Worm (Caenorhabditis elegans): Measurements from ENCODE around the gene sdz-1.

Gene sdz-1

DNA sequence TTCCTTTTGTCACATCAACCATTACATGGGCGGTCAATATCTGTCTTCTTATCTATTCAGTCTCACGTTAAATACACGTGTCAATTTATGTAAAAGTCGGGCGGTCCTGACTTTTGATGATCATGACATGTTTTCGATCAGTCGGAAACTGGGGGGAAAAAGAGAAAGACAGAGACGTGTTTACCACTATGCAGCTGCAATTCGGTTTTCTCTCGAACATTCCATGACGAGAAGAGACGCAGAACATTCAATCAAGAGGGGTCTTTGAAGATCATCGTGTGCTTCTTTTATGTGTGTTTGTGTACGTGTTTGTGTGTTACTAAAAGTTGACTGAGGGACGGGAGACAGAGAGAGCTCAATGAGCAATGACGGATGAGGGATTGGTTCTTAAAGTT, 41.8 kb downstream of the sdz-1 start:
- TF ChIP-seq unc-39 (tag; optimal IDR thresholded peaks at IDR 0.05) (no peak), nhr-12 (tag; optimal IDR thresholded peaks at IDR 0.05) (no peak), ceh-9 (tag; optimal IDR thresholded peaks at IDR 0.05) (no peak), ztf-4 (tag; optimal IDR thresholded peaks at IDR 0.05) (peak; percentile 66), nhr-67 (tag; optimal IDR thresholded peaks at IDR 0.05) (no peak), egl-5 (tag; optimal IDR thresholded peaks at IDR 0.05) (peak; percentile 99), aly-2 (tag; optimal IDR thresholded peaks at IDR 0.05) (no peak), ZK546.5 (tag; optimal IDR thresholded peaks at IDR 0.05) (no peak), elt-1 (tag; optimal IDR thresholded peaks at IDR 0.05) (peak; percentile 85), pqm-1 (tag; optimal IDR thresholded peaks at IDR 0.05) (peak; percentile 82), pha-4 (tag; optimal IDR thresholded peaks at IDR 0.05) (peak; percentile 98), ceh-82 (tag; optimal IDR thresholded peaks at IDR 0.05) (no peak), nhr-77 (tag; optimal IDR thresholded peaks at IDR 0.05) (no peak), nhr-43 (tag; optimal IDR thresholded peaks at IDR 0.05; ENCODE audit: poor library complexity, severe bottlenecking) (peak; percentile 93), ama-1 (optimal IDR thresholded peaks at IDR 0.05) (peak; percentile 90), hmg-11 (tag; optimal IDR thresholded peaks at IDR 0.05) (peak; percentile 37), nhr-25 (tag; optimal IDR thresholded peaks at IDR 0.05) (peak; percentile 92), egl-27 (tag; optimal IDR thresholded peaks at IDR 0.05) (peak; percentile 58), ceh-28 (tag; optimal IDR thresholded peaks at IDR 0.05) (peak; percentile 79), lin-15B (tag; optimal IDR thresholded peaks at IDR 0.05) (peak; percentile 52), sea-2 (GFP tag; optimal IDR thresholded peaks at IDR 0.05) (no peak), ztf-11 (tag; optimal IDR thresholded peaks at IDR 0.05) (no peak), eor-1 (tag; optimal IDR thresholded peaks at IDR 0.05) (peak in 1 of 2 experiments; percentile 32), nhr-11 (tag; optimal IDR thresholded peaks at IDR 0.05) (peak; percentile 78), zag-1 (tag; optimal IDR thresholded peaks at IDR 0.05) (no peak), nhr-76 (tag; optimal IDR thresholded peaks at IDR 0.05) (peak; percentile 46), elt-3 (tag; optimal IDR thresholded peaks at IDR 0.05) (peak in 1 of 3 experiments; percentile 90), fos-1 (tag; optimal IDR thresholded peaks at IDR 0.05) (no peak), unc-62 (GFP tag; optimal IDR thresholded peaks at IDR 0.05) (peak; percentile 84), R02D3.7 (tag; optimal IDR thresholded peaks at IDR 0.05) (peak; percentile 33), nfya-1 (tag; optimal IDR thresholded peaks at IDR 0.05; ENCODE audit: insufficient read depth) (peak; percentile 85), skn-1 (tag; optimal IDR thresholded peaks at IDR 0.05) (peak; percentile 80), mml-1 (tag; optimal IDR thresholded peaks at IDR 0.05) (peak; percentile 79), lsy-12 (tag; optimal IDR thresholded peaks at IDR 0.05) (peak; percentile 89), nhr-23 (tag; optimal IDR thresholded peaks at IDR 0.05) (peak; percentile 96), jun-1 (tag; optimal IDR thresholded peaks at IDR 0.05) (peak; percentile 89), fkh-10 (GFP tag; optimal IDR thresholded peaks at IDR 0.05) (no peak), mdl-1 (tag; optimal IDR thresholded peaks at IDR 0.05) (peak; percentile 78), lin-39 (tag; optimal IDR thresholded peaks at IDR 0.05) (peak; percentile 88), snpc-4 (tag; optimal IDR thresholded peaks at IDR 0.05) (peak; percentile 74), tbx-2 (tag; optimal IDR thresholded peaks at IDR 0.05) (peak; percentile 88), daf-12 (tag; optimal IDR thresholded peaks at IDR 0.05) (no peak), nhr-28 (tag; optimal IDR thresholded peaks at IDR 0.05) (no peak), ceh-16 (tag; optimal IDR thresholded peaks at IDR 0.05) (no peak), nhr-237 (tag; optimal IDR thresholded peaks at IDR 0.05) (no peak), fkh-2 (tag; optimal IDR thresholded peaks at IDR 0.05) (peak; percentile 25), elt-2 (tag; optimal IDR thresholded peaks at IDR 0.05) (peak; percentile 98)
